Worm (Caenorhabditis elegans) whole organism, young adult: Measurements from ENCODE around the gene D2045.8.

Experiments used
- B0019.2 ChIP-seq: fragments of 200-800 bp; sonication (Bioruptor generic); conservative IDR thresholded peaks from 2 replicates; pipeline ENCODE4 v1.3.6; 2022; ENCODE audit warnings: missing genetic modification reagents, missing genetic modification characterization, missing compliant biosample characterization
- B0035.1 ChIP-seq: sonication (generic microtip); optimal IDR thresholded peaks from 2 replicates; lab custom pipeline; 2016; ENCODE audit warnings: missing genetic modification characterization, mild to moderate bottlenecking, missing compliant biosample characterization, missing genotype, missing genetic modification reagents
- B0261.1 ChIP-seq: sonication (generic microtip); optimal IDR thresholded peaks from 2 replicates; lab custom pipeline; 2016; ENCODE audit warnings: mild to moderate bottlenecking, missing genetic modification characterization, moderate library complexity, missing compliant biosample characterization
- F22D6.2 ChIP-seq: sonication (generic microtip); optimal IDR thresholded peaks from 2 replicates; lab custom pipeline; 2016; ENCODE audit warnings: mild to moderate bottlenecking, missing genetic modification characterization, missing compliant biosample characterization
- F23B12.7 ChIP-seq: sonication (generic microtip); optimal IDR thresholded peaks from 2 replicates; lab custom pipeline; 2017; ENCODE audit warnings: missing genetic modification characterization, mild to moderate bottlenecking, missing compliant biosample characterization, antibody characterized with exemption, moderate library complexity; ENCODE audit not compliant: insufficient read depth
- F39B2.1 ChIP-seq: fragments of 200-800 bp; sonication (Bioruptor generic); IDR thresholded peaks from 2 replicates; pipeline ENCODE4 v1.3.6; 2022; ENCODE audit warnings: missing genetic modification reagents, missing genetic modification characterization, missing compliant biosample characterization
- F55B11.4 ChIP-seq: sonication (generic microtip); optimal IDR thresholded peaks from 2 replicates; lab custom pipeline; 2016; ENCODE audit warnings: missing compliant biosample characterization, missing genetic modification characterization, borderline replicate concordance; ENCODE audit not compliant: insufficient read depth
- K12H6.12 ChIP-seq: fragments of 200-800 bp; sonication (Bioruptor generic); optimal IDR thresholded peaks from 2 replicates; lab custom pipeline; 2018; ENCODE audit warnings: mild to moderate bottlenecking, missing genetic modification characterization, missing compliant biosample characterization
- T07F8.4 ChIP-seq: sonication (generic microtip); optimal IDR thresholded peaks from 2 replicates; lab custom pipeline; 2016; ENCODE audit warnings: mild to moderate bottlenecking, missing genetic modification characterization, moderate library complexity, missing compliant biosample characterization
- Y67H2A.10 ChIP-seq: fragments of 200-800 bp; sonication (Bioruptor generic); conservative IDR thresholded peaks from 2 replicates; pipeline ENCODE4 v1.3.6; 2022; ENCODE audit warnings: missing genetic modification reagents, missing genetic modification characterization, missing compliant biosample characterization
- Y79H2A.3 ChIP-seq: fragments of 200-800 bp; sonication (Bioruptor generic); conservative IDR thresholded peaks from 2 replicates; pipeline ENCODE4 v1.3.6; 2022; ENCODE audit warnings: missing genetic modification reagents, missing genetic modification characterization, missing compliant biosample characterization
- akir-1 ChIP-seq: fragments of 200-800 bp; sonication (Bioruptor generic); optimal IDR thresholded peaks from 2 replicates; lab custom pipeline; 2018; ENCODE audit warnings: mild to moderate bottlenecking, missing genetic modification characterization, moderate library complexity, missing compliant biosample characterization
- aptf-2 ChIP-seq: fragments of 200-800 bp; sonication (Bioruptor generic); conservative IDR thresholded peaks from 2 replicates; pipeline ENCODE4 v1.3.6; 2022; ENCODE audit warnings: missing genetic modification reagents, missing genetic modification characterization, missing compliant biosample characterization
- aptf-3 ChIP-seq: fragments of 200-800 bp; sonication (Bioruptor generic); IDR thresholded peaks from 2 replicates; pipeline ENCODE4 v1.3.6; 2022; ENCODE audit warnings: missing genetic modification characterization, missing compliant biosample characterization
- attf-5 ChIP-seq: fragments of 200-800 bp; sonication (Bioruptor generic); optimal IDR thresholded peaks from 2 replicates; lab custom pipeline; 2018; ENCODE audit warnings: mild to moderate bottlenecking, missing genetic modification characterization, missing compliant biosample characterization
- bed-1 ChIP-seq: fragments of 200-800 bp; sonication (Bioruptor generic); IDR thresholded peaks from 2 replicates; pipeline ENCODE4 v1.3.6; 2022; ENCODE audit warnings: missing genetic modification reagents, missing genetic modification characterization, missing compliant biosample characterization
- bed-2 ChIP-seq: fragments of 200-800 bp; sonication (Bioruptor generic); IDR thresholded peaks from 2 replicates; pipeline ENCODE4 v1.3.6; 2022; ENCODE audit warnings: missing genetic modification reagents, missing genetic modification characterization, missing compliant biosample characterization
- cebp-2 ChIP-seq: fragments of 200-800 bp; sonication (Bioruptor generic); IDR thresholded peaks from 2 replicates; pipeline ENCODE4 v1.3.6; 2022; ENCODE audit warnings: missing genetic modification characterization, missing compliant biosample characterization
- ceh-40 ChIP-seq: fragments of 200-800 bp; sonication (Bioruptor generic); IDR thresholded peaks from 2 replicates; pipeline ENCODE4 v1.3.6; 2022; ENCODE audit warnings: missing genetic modification characterization, missing compliant biosample characterization
- chd-7 ChIP-seq: sonication (generic microtip); optimal IDR thresholded peaks from 2 replicates; lab custom pipeline; 2016; ENCODE audit warnings: mild to moderate bottlenecking, missing genetic modification characterization, moderate library complexity, missing compliant biosample characterization
- die-1 ChIP-seq: sonication (generic microtip); optimal IDR thresholded peaks from 2 replicates; lab custom pipeline; 2016; ENCODE audit warnings: missing genotype, mild to moderate bottlenecking, missing genetic modification characterization, missing compliant biosample characterization
- dpff-1 ChIP-seq: sonication (generic microtip); optimal IDR thresholded peaks from 2 replicates; lab custom pipeline; 2017; ENCODE audit warnings: mild to moderate bottlenecking, missing genetic modification characterization, missing compliant biosample characterization
- hmg-1.2 ChIP-seq: fragments of 200-800 bp; sonication (Bioruptor generic); IDR thresholded peaks from 2 replicates; pipeline ENCODE4 v1.3.6; 2022; ENCODE audit warnings: missing genetic modification reagents, missing genetic modification characterization, missing compliant biosample characterization
- hrde-1 ChIP-seq: sonication (generic microtip); optimal IDR thresholded peaks from 2 replicates; lab custom pipeline; 2016; ENCODE audit warnings: missing genetic modification characterization, mild to moderate bottlenecking, missing compliant biosample characterization, moderate library complexity, missing genotype, missing genetic modification reagents, borderline replicate concordance
- let-526 ChIP-seq: fragments of 200-800 bp; sonication (Bioruptor generic); IDR thresholded peaks from 2 replicates; pipeline ENCODE4 v1.3.6; 2022; ENCODE audit warnings: missing genetic modification reagents, missing genetic modification characterization, missing compliant biosample characterization
- lin-26 ChIP-seq: fragments of 200-800 bp; sonication (Bioruptor generic); IDR thresholded peaks from 2 replicates; pipeline ENCODE4 v1.3.6; 2022; ENCODE audit warnings: missing genetic modification reagents, missing genetic modification characterization, missing compliant biosample characterization
- lin-35 ChIP-seq, 3 experiments: fragments of 150-350 bp in 2 of 3; sonication (generic microtip) in 1 of 3; optimal IDR thresholded peaks; 2 replicates each; lab custom pipeline; 2014 to 2018; ENCODE audit warnings: missing biosample characterization in 3 of 3, missing genetic modification characterization in 3 of 3, missing genetic modification reagents in 3 of 3
- lin-54 ChIP-seq: fragments of 200-800 bp; sonication (Bioruptor generic); optimal IDR thresholded peaks from 2 replicates; lab custom pipeline; 2018; ENCODE audit warnings: mild to moderate bottlenecking, missing genetic modification characterization, missing compliant biosample characterization
- lir-1 ChIP-seq: fragments of 200-800 bp; sonication (Bioruptor generic); conservative IDR thresholded peaks from 2 replicates; pipeline ENCODE4 v1.3.6; 2022; ENCODE audit warnings: missing genetic modification reagents, missing genetic modification characterization, missing compliant biosample characterization
- madf-10 ChIP-seq: sonication (generic microtip); optimal IDR thresholded peaks from 2 replicates; lab custom pipeline; 2016; ENCODE audit warnings: mild to moderate bottlenecking, missing genetic modification characterization, missing compliant biosample characterization
- madf-8 ChIP-seq: fragments of 200-800 bp; sonication (Bioruptor generic); conservative IDR thresholded peaks from 2 replicates; pipeline ENCODE4 v1.3.6; 2022; ENCODE audit warnings: missing genetic modification reagents, missing genetic modification characterization, missing compliant biosample characterization
- mcd-1 ChIP-seq: fragments of 200-800 bp; sonication (Bioruptor generic); IDR thresholded peaks from 2 replicates; pipeline ENCODE4 v1.3.6; 2022; ENCODE audit warnings: missing genetic modification reagents, missing genetic modification characterization, missing compliant biosample characterization
- nfya-2 ChIP-seq: fragments of 200-800 bp; sonication (Bioruptor generic); IDR thresholded peaks from 2 replicates; pipeline ENCODE4 v1.3.6; 2022; ENCODE audit warnings: missing genetic modification reagents, missing genetic modification characterization, missing compliant biosample characterization
- nfyb-1 ChIP-seq: fragments of 200-800 bp; sonication (Bioruptor generic); IDR thresholded peaks from 2 replicates; pipeline ENCODE4 v1.3.6; 2022; ENCODE audit warnings: missing genetic modification reagents, missing genetic modification characterization, missing compliant biosample characterization
- nhr-80 ChIP-seq: sonication (generic microtip); optimal IDR thresholded peaks from 2 replicates; lab custom pipeline; 2016; ENCODE audit warnings: missing genetic modification characterization, missing compliant biosample characterization
- sea-2 ChIP-seq: fragments of 200-800 bp; sonication (Bioruptor generic); IDR thresholded peaks from 2 replicates; pipeline ENCODE4 v1.3.6; 2022; ENCODE audit warnings: missing genetic modification characterization, missing compliant biosample characterization
- snpc-1.1 ChIP-seq: sonication (generic microtip); optimal IDR thresholded peaks from 2 replicates; lab custom pipeline; 2017; ENCODE audit warnings: missing genetic modification characterization, mild to moderate bottlenecking, missing compliant biosample characterization, antibody characterized with exemption, moderate library complexity, missing genotype, missing genetic modification reagents; ENCODE audit not compliant: insufficient read depth
- snpc-1.3 ChIP-seq: sonication (generic microtip); optimal IDR thresholded peaks from 2 replicates; lab custom pipeline; 2017; ENCODE audit warnings: missing genetic modification characterization, mild to moderate bottlenecking, missing compliant biosample characterization, antibody characterized with exemption, moderate library complexity, missing genotype, missing genetic modification reagents; ENCODE audit not compliant: insufficient read depth
- tbp1 ChIP-seq: fragments of 200-800 bp; sonication (Bioruptor generic); optimal IDR thresholded peaks from 2 replicates; lab custom pipeline; 2018; ENCODE audit warnings: mild to moderate bottlenecking, missing genetic modification characterization, missing compliant biosample characterization
- tlf-1 ChIP-seq: fragments of 200-800 bp; sonication (Bioruptor generic); optimal IDR thresholded peaks from 2 replicates; lab custom pipeline; 2018; ENCODE audit warnings: mild to moderate bottlenecking, missing genetic modification characterization, missing compliant biosample characterization
- unc-62 ChIP-seq: fragments of 150-350 bp; optimal IDR thresholded peaks from 2 replicates; lab custom pipeline; 2014; ENCODE audit warnings: missing biosample characterization, missing genetic modification reagents, missing genetic modification characterization
- xnd-1 ChIP-seq: sonication (generic microtip); optimal IDR thresholded peaks from 2 replicates; lab custom pipeline; 2016; ENCODE audit warnings: missing genotype, missing genetic modification reagents, missing genetic modification characterization, missing compliant biosample characterization
- zfh-2 ChIP-seq: fragments of 200-800 bp; sonication (Bioruptor generic); conservative IDR thresholded peaks from 2 replicates; pipeline ENCODE4 v1.3.6; 2022; ENCODE audit warnings: missing genetic modification reagents, missing genetic modification characterization, missing compliant biosample characterization
- ztf-25 ChIP-seq: fragments of 200-800 bp; sonication (Bioruptor generic); IDR thresholded peaks from 2 replicates; pipeline ENCODE4 v1.3.6; 2022; ENCODE audit warnings: missing genetic modification reagents, missing genetic modification characterization, missing compliant biosample characterization
- ztf-26 ChIP-seq: sonication (generic microtip); optimal IDR thresholded peaks from 2 replicates; lab custom pipeline; 2017; ENCODE audit warnings: missing genetic modification characterization, missing compliant biosample characterization
- ztf-28 ChIP-seq: fragments of 200-800 bp; sonication (Bioruptor generic); IDR thresholded peaks from 2 replicates; pipeline ENCODE4 v1.3.6; 2022; ENCODE audit warnings: missing genetic modification reagents, missing genetic modification characterization, missing compliant biosample characterization

The D2045.8 gene

DNA sequence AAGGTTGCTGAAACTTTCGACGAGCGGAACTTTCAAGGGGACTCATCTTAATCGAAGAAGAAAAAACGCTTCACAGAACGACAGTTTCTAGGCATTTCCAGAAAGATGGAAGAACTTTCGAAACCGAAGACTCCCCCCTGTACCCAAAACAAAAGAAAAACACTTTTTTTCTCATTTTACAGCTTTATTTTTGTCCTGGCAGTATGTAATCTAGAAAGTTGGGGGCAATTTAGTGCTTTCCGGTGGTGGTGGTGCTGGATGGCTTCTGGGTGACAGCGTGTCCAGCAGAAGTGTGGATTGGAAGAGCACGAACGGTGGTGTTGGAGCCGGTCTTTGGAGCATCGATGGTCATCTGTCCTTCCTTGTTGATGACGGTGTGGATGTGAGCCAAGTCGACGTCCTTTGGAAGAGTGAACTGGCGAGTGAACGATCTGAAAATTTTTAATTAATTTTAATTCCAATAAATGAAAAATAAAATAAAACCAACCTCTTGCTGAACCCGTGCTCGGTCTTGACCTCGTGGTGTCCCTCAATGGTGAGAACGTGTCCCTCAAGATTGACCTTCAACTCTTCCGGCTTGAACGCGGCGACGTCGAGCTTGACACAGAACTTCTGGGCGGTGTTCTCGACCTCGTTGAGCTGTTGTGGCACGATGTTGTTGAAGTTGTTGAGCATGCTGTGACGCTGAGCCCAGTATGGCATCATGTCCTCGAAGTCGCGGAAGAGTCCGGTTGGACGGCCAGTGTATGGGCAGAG is 24.0 kb downstream of the D2045.8 start (continued):
- TF ChIP-seq mcd-1 (GFP tag; lab: Robert Waterston, UW) (peak; percentile 55), chd-7 (tag; lab: Kevin White, UChicago) (no peak), let-526 (GFP tag; lab: Robert Waterston, UW) (no peak), Y79H2A.3 (peak; percentile 90), lin-54 (GFP tag; lab: Kevin White, UChicago) (peak; percentile 78), aptf-2 (GFP tag; lab: Robert Waterston, UW) (no peak), snpc-1.1 (tag; lab: Kevin White, UChicago) (peak; percentile 45), ceh-40 (GFP tag; lab: Robert Waterston, UW) (peak; percentile 47; the same call in 1 of the 2 replicates), F39B2.1 (GFP tag; lab: Robert Waterston, UW) (peak; percentile 5), aptf-3 (GFP tag; lab: Robert Waterston, UW) (peak; percentile 10; the same call in 1 of the 2 replicates), cebp-2 (GFP tag; lab: Robert Waterston, UW) (no peak), F55B11.4 (tag; lab: Kevin White, UChicago) (no peak), die-1 (peak; percentile 22), F22D6.2 (tag; lab: Kevin White, UChicago) (no peak), lin-26 (GFP tag; lab: Robert Waterston, UW) (peak; percentile 96), nfyb-1 (GFP tag; lab: Robert Waterston, UW) (no peak), B0261.1 (tag; lab: Kevin White, UChicago) (no peak), K12H6.12 (tag; lab: Kevin White, UChicago) (no peak), dpff-1 (tag; lab: Kevin White, UChicago) (peak; percentile 64), ztf-28 (GFP tag; lab: Robert Waterston, UW) (peak; percentile 49), madf-10 (no peak), madf-8 (peak; percentile 70)

DNA sequence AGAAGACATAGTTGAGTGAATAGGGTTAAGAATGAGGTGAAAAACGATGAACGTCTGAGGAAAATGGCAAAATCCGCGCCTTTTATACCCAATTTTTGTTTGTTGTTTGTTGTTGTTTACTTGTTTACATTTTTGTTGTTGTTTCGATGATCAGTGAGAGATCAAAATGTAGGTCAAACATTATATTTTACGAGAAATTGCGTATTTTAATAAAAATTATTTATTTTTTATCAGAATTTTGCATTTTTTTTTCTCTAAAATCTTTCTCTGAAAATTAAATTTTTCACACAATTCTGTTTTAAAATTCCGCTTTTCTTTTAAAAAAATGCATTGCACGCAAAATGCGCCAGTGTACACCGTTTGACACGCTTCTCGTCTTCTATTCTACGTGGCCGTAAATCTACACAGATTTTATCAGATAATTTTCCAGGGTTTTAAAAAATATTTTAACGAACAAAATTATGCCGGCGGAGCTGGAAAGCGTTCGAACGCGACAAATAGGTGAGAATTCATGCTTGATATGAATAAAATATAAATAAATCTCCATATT is 24.7 kb downstream of the D2045.8 start, which contains the start of the genes sip-1 and sly-1:
TSS of gene sip-1 (minus strand) at position 103 of the 550 bp plus-strand sequence.
TSS of gene sly-1 (plus strand) at position 360 of the 550 bp plus-strand sequence.
- TF ChIP-seq B0035.1 (tag; lab: Kevin White, UChicago): no peak
- TF ChIP-seq lir-1: no peak
- no peak for TF ChIP-seq dpff-1 (tag; lab: Kevin White, UChicago)
- no peak for TF ChIP-seq T07F8.4 (tag; lab: Kevin White, UChicago)
- TF ChIP-seq hmg-1.2 (GFP tag; lab: Robert Waterston, UW): no peak
- TF ChIP-seq Y67H2A.10: no peak
- TF ChIP-seq snpc-1.3 (tag; lab: Kevin White, UChicago): peak; percentile 16
- peak; percentile 80; the same call in 1 of the 2 replicates for TF ChIP-seq B0019.2
- peak; percentile 12 for TF ChIP-seq tlf-1 (GFP tag; lab: Kevin White, UChicago)
- TF ChIP-seq K12H6.12 (tag; lab: Kevin White, UChicago): no peak
- no peak for TF ChIP-seq unc-62
- TF ChIP-seq attf-5 (GFP tag; lab: Kevin White, UChicago): peak; percentile 66
- TF ChIP-seq nfya-2: no peak
- TF ChIP-seq bed-2: no peak
- TF ChIP-seq ztf-26 (tag; lab: Kevin White, UChicago): no peak
- no peak for TF ChIP-seq zfh-2 (GFP tag; lab: Robert Waterston, UW)
- TF ChIP-seq bed-1 (GFP tag; lab: Robert Waterston, UW): no peak
- TF ChIP-seq ztf-25 (GFP tag; lab: Robert Waterston, UW): no peak
- TF ChIP-seq xnd-1 (tag; lab: Kevin White, UChicago): peak; percentile 78
- no peak for TF ChIP-seq akir-1
- TF ChIP-seq hrde-1: no peak
- TF ChIP-seq sea-2 (GFP tag; lab: Robert Waterston, UW): no peak
- peak; percentile 19 for TF ChIP-seq nhr-80 (tag; lab: Kevin White, UChicago)
- TF ChIP-seq tbp1: peak; percentile 40
- peak; percentile 48 for TF ChIP-seq F23B12.7 (tag; lab: Kevin White, UChicago)
- TF ChIP-seq lin-35 (GFP tag; optimal IDR thresholded peaks at IDR 0.05; lab: Kevin White, UChicago): peak in 1 of 3 experiments; percentile 84
